Fruit fly (Drosophila melanogaster): ENCODE measurements around the gene Eip75B.

Eip75B gene

DNA sequence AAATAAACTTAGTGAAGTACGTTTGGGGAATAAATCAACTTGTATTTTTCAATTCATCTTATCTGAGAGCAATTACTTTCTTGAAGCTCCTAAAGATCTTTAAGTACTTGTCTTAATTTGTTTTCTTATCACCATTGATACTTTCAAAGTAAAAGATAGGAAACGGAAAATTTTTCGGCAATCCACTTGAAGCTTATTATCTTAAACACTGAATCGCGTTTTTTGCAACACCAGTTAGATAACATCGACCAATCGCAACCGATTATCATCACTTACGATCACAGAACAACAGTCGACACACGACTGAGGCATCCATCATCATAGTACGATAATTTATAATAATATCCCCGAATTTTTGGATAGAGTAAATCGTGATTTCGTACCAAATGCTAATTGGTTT, 162.3 kb downstream of the Eip75B start:
- TF ChIP-seq h (optimal IDR thresholded peaks at IDR 0.05): no peak
- TF ChIP-seq insv (optimal IDR thresholded peaks at IDR 0.05): no peak
- no peak for TF ChIP-seq Myc (optimal IDR thresholded peaks at IDR 0.05)
- TF ChIP-seq ttk (optimal IDR thresholded peaks at IDR 0.05): no peak
- TF ChIP-seq psq (optimal IDR thresholded peaks at IDR 0.05): no peak
- TF ChIP-seq Sin3A (optimal IDR thresholded peaks at IDR 0.05): no peak
